Fruit fly (Drosophila melanogaster) whole organism, embryonic: ENCODE measurements around the gene CG15629.

Experiments used
- ATbp ChIP-seq: fragments of 200-800 bp; sonication (Bioruptor generic); optimal IDR thresholded peaks from 2 replicates; lab custom pipeline; 2017; ENCODE audit warnings: missing biosample characterization, mild to moderate bottlenecking, missing genetic modification characterization, missing genetic modification reagents
- Atf3 ChIP-seq: fragments of 200-800 bp; sonication (Bioruptor generic); optimal IDR thresholded peaks from 3 replicates; lab custom pipeline; 2016; ENCODE audit warnings: missing biosample characterization, missing genetic modification characterization
- B-H2 ChIP-seq: fragments of 200-800 bp; sonication (Bioruptor generic); optimal IDR thresholded peaks from 2 replicates; lab custom pipeline; 2018; ENCODE audit warnings: missing biosample characterization, mild to moderate bottlenecking, missing genetic modification characterization
- Bdp1 ChIP-seq: fragments of 200-800 bp; sonication (Bioruptor generic); optimal IDR thresholded peaks from 3 replicates; lab custom pipeline; 2016; ENCODE audit warnings: missing biosample characterization, missing genetic modification characterization
- CG10209 ChIP-seq: fragments of 200-800 bp; sonication (Bioruptor generic); optimal IDR thresholded peaks from 3 replicates; lab custom pipeline; 2017; ENCODE audit warnings: missing biosample characterization, mild to moderate bottlenecking, missing genetic modification characterization, missing genetic modification reagents
- CG10321 ChIP-seq: fragments of 200-800 bp; sonication (Bioruptor generic); IDR thresholded peaks from 2 replicates; pipeline ENCODE4 v1.3.6; 2022; ENCODE audit warnings: missing biosample characterization, missing genetic modification characterization
- CG11085 ChIP-seq: fragments of 200-800 bp; sonication (Bioruptor generic); IDR thresholded peaks from 2 replicates; pipeline ENCODE4 v1.3.6; 2022; ENCODE audit warnings: missing biosample characterization, missing genetic modification characterization
- CG11696 ChIP-seq: fragments of 200-800 bp; sonication (Bioruptor generic); IDR thresholded peaks from 2 replicates; pipeline ENCODE4 v1.3.6; 2022; ENCODE audit warnings: missing biosample characterization, missing genetic modification characterization
- CG14667 ChIP-seq: fragments of 200-800 bp; sonication (Bioruptor generic); IDR thresholded peaks from 2 replicates; pipeline ENCODE4 v1.3.6; 2022; ENCODE audit warnings: missing biosample characterization, missing genetic modification characterization
- CG15479 ChIP-seq: fragments of 200-800 bp; sonication (Bioruptor generic); optimal IDR thresholded peaks from 3 replicates; lab custom pipeline; 2019; ENCODE audit warnings: missing biosample characterization, mild to moderate bottlenecking, missing genetic modification characterization, moderate library complexity
- CG17385 ChIP-seq: fragments of 200-800 bp; sonication (Bioruptor generic); optimal IDR thresholded peaks from 3 replicates; lab custom pipeline; 2018; ENCODE audit warnings: missing biosample characterization, mild to moderate bottlenecking, missing genetic modification characterization
- CG2712 ChIP-seq: fragments of 200-800 bp; optimal IDR thresholded peaks from 3 replicates; lab custom pipeline; 2019; ENCODE audit warnings: missing biosample characterization, mild to moderate bottlenecking, missing genetic modification characterization, moderate library complexity
- CG31224 ChIP-seq: fragments of 200-800 bp; sonication (Bioruptor generic); IDR thresholded peaks from 2 replicates; pipeline ENCODE4 v1.3.6; 2022; ENCODE audit warnings: missing biosample characterization, missing genetic modification characterization
- CG4404 ChIP-seq: fragments of 200-800 bp; sonication (Bioruptor generic); IDR thresholded peaks from 2 replicates; pipeline ENCODE4 v1.3.6; 2022; ENCODE audit warnings: missing biosample characterization, missing genetic modification characterization
- CG7987 ChIP-seq: fragments of 200-800 bp; sonication (Bioruptor generic); optimal IDR thresholded peaks from 2 replicates; lab custom pipeline; 2018; ENCODE audit warnings: missing biosample characterization, mild to moderate bottlenecking, missing genetic modification characterization, moderate library complexity
- CG8924 ChIP-seq: fragments of 200-800 bp; optimal IDR thresholded peaks from 3 replicates; lab custom pipeline; 2019; ENCODE audit warnings: missing biosample characterization, mild to moderate bottlenecking, missing genetic modification characterization, moderate library complexity
- Dll ChIP-seq: fragments of 200-800 bp; sonication (Bioruptor generic); IDR thresholded peaks from 4 replicates; pipeline ENCODE4 v1.3.6; 2022; ENCODE audit warnings: missing biosample characterization, missing genetic modification characterization; ENCODE audit not compliant: partially characterized antibody
- Dp ChIP-seq: fragments of 200-800 bp; sonication (Bioruptor generic); optimal IDR thresholded peaks from 2 replicates; lab custom pipeline; 2018; ENCODE audit warnings: missing biosample characterization, mild to moderate bottlenecking, missing genetic modification characterization, moderate library complexity
- Elba2 ChIP-seq: fragments of 200-800 bp; sonication (Bioruptor generic); optimal IDR thresholded peaks from 3 replicates; lab custom pipeline; 2016; ENCODE audit warnings: missing biosample characterization, missing genetic modification characterization
- H15 ChIP-seq: fragments of 200-800 bp; sonication (Bioruptor generic); IDR thresholded peaks from 3 replicates; pipeline ENCODE4 v1.3.6; 2022; ENCODE audit warnings: missing biosample characterization, missing genetic modification characterization
- HLH54F ChIP-seq: fragments of 200-800 bp; sonication (Bioruptor generic); optimal IDR thresholded peaks from 3 replicates; lab custom pipeline; 2016; ENCODE audit warnings: missing biosample characterization, missing genetic modification characterization
- Ravus ChIP-seq: fragments of 200-800 bp; sonication (Bioruptor generic); IDR thresholded peaks from 2 replicates; pipeline ENCODE4 v1.3.6; 2022; ENCODE audit warnings: missing biosample characterization, missing genetic modification characterization
- Usf ChIP-seq: fragments of 200-800 bp; sonication (Bioruptor generic); optimal IDR thresholded peaks from 2 replicates; lab custom pipeline; 2017; ENCODE audit warnings: missing genotype, missing biosample characterization, missing genetic modification characterization
- cad ChIP-seq: fragments of >200 bp; optimal IDR thresholded peaks from 2 replicates; lab custom pipeline; 2017; ENCODE audit warnings: missing biosample characterization, missing genetic modification characterization
- cg ChIP-seq: fragments of 200-800 bp; sonication (Bioruptor generic); optimal IDR thresholded peaks from 3 replicates; lab custom pipeline; 2019; ENCODE audit warnings: missing biosample characterization, mild to moderate bottlenecking, missing genetic modification characterization, moderate library complexity
- crol ChIP-seq: fragments of 200-800 bp; sonication (Bioruptor generic); IDR thresholded peaks from 2 replicates; pipeline ENCODE4 v1.3.6; 2022; ENCODE audit warnings: missing biosample characterization, missing genetic modification characterization
- danr ChIP-seq: fragments of 200-800 bp; sonication (Bioruptor generic); IDR thresholded peaks from 2 replicates; pipeline ENCODE4 v1.3.6; 2022; ENCODE audit warnings: missing biosample characterization, missing genetic modification characterization
- exex ChIP-seq: fragments of 200-800 bp; sonication (Bioruptor generic); optimal IDR thresholded peaks from 4 replicates; lab custom pipeline; 2018; ENCODE audit warnings: missing biosample characterization, mild to moderate bottlenecking, missing genetic modification characterization, moderate library complexity
- fd64A ChIP-seq: fragments of 200-800 bp; sonication (Bioruptor generic); optimal IDR thresholded peaks from 3 replicates; lab custom pipeline; 2018; ENCODE audit warnings: missing biosample characterization, mild to moderate bottlenecking, missing genetic modification characterization
- kni ChIP-seq: fragments of 200-800 bp; sonication (Bioruptor generic); optimal IDR thresholded peaks from 3 replicates; lab custom pipeline; 2017; ENCODE audit warnings: mild to moderate bottlenecking, missing biosample characterization, missing genetic modification reagents, missing genetic modification characterization
- nom ChIP-seq: fragments of 200-800 bp; sonication (Bioruptor generic); optimal IDR thresholded peaks from 2 replicates; lab custom pipeline; 2017; ENCODE audit warnings: missing biosample characterization, missing genetic modification characterization, mild to moderate bottlenecking, moderate library complexity, missing genetic modification reagents
- p53 ChIP-seq: fragments of 200-800 bp; sonication (Bioruptor generic); optimal IDR thresholded peaks from 2 replicates; lab custom pipeline; 2016; ENCODE audit warnings: missing biosample characterization, missing genetic modification characterization
- prd ChIP-seq, 3 experiments: fragments of >200 bp in 2 of 3; fragments of 200-800 bp in 1 of 3; sonication (Bioruptor generic) in 1 of 3; optimal IDR thresholded peaks in 2 of 3; IDR thresholded peaks in 1 of 3; 2 replicates in 2 of 3; 3 replicates in 1 of 3; pipeline versions ENCODE4 v1.3.6 to Lab custom; 2017 to 2022; ENCODE audit warnings: missing biosample characterization in 1 of 3, missing genetic modification characterization in 1 of 3
- pros ChIP-seq: fragments of 200-800 bp; sonication (Bioruptor generic); optimal IDR thresholded peaks from 3 replicates; lab custom pipeline; 2019; ENCODE audit warnings: missing biosample characterization, mild to moderate bottlenecking, missing genetic modification characterization, moderate library complexity
- slbo ChIP-seq: fragments of 200-800 bp; sonication (Bioruptor generic); IDR thresholded peaks from 2 replicates; pipeline ENCODE4 v1.3.6; 2022; ENCODE audit warnings: missing biosample characterization, missing genetic modification characterization
- tll ChIP-seq, 2 experiments: fragments of 200-800 bp in 1 of 2; fragments of >200 bp in 1 of 2; sonication (Bioruptor generic) in 1 of 2; optimal IDR thresholded peaks; 2 replicates each; lab custom pipeline; 2017 to 2019; ENCODE audit warnings: missing biosample characterization in 2 of 2, missing genetic modification characterization in 2 of 2, mild to moderate bottlenecking in 1 of 2, moderate library complexity in 1 of 2
- toy ChIP-seq: fragments of 200-800 bp; sonication (Bioruptor generic); IDR thresholded peaks from 2 replicates; pipeline ENCODE4 v1.3.6; 2022; ENCODE audit warnings: missing biosample characterization, missing genetic modification characterization
- twi ChIP-seq: fragments of 200-800 bp; optimal IDR thresholded peaks from 2 replicates; lab custom pipeline; 2019; ENCODE audit warnings: missing biosample characterization, mild to moderate bottlenecking, missing genetic modification characterization, moderate library complexity
- zen ChIP-seq: fragments of 200-800 bp; sonication (Bioruptor generic); optimal IDR thresholded peaks from 3 replicates; lab custom pipeline; 2018; ENCODE audit warnings: missing biosample characterization, mild to moderate bottlenecking, missing genetic modification characterization, moderate library complexity
- zfh1 ChIP-seq: fragments of 200-800 bp; sonication (Bioruptor generic); IDR thresholded peaks from 3 replicates; pipeline ENCODE4 v1.3.6; 2022; ENCODE audit warnings: missing biosample characterization, missing genetic modification characterization

Gene CG15629

dm6 chr2L:4821757-4822156, 8.9 kb downstream of the CG15629 start, which contains the start of gene CG15628 (continued):
- TF ChIP-seq CG14667 (GFP tag; lab: Robert Waterston, UW), result no peak
- no peak for TF ChIP-seq Atf3 (GFP tag; lab: Kevin White, UChicago)
- no peak for TF ChIP-seq CG2712
- no peak for TF ChIP-seq CG31224
- no peak for TF ChIP-seq CG8924 (tag; lab: Kevin White, UChicago)

dm6 chr2L:4822258-4822657, 9.4 kb downstream of the CG15629 start:
- TF ChIP-seq H15 (GFP tag; lab: Robert Waterston, UW) (peak; percentile 25; the same call in 1 of the 3 replicates), cg (GFP tag; lab: Kevin White, UChicago) (peak; percentile 25), zfh1 (GFP tag; lab: Robert Waterston, UW) (peak; percentile 16; the same call in 1 of the 3 replicates), CG17385 (GFP tag; lab: Kevin White, UChicago) (peak; percentile 59), CG11085 (GFP tag; lab: Robert Waterston, UW) (no peak), p53 (GFP tag; lab: Kevin White, UChicago) (peak; percentile 67), crol (GFP tag; lab: Robert Waterston, UW) (0 out of 2 replicates have a peak, but pooled peaks have one; percentile 40), CG4404 (GFP tag; lab: Robert Waterston, UW) (no peak), CG11696 (GFP tag; lab: Robert Waterston, UW) (peak; percentile 36; the same call in 1 of the 2 replicates)

- TF ChIP-seq tll (GFP tag; optimal IDR thresholded peaks at IDR 0.05; lab: Kevin White, UChicago) (peak in 1 of 2 experiments; percentile 76), Usf (GFP tag; lab: Kevin White, UChicago) (no peak), Dll (no peak), CG10209 (GFP tag; lab: Kevin White, UChicago) (no peak), prd (optimal IDR thresholded peaks at IDR 0.05; lab: Kevin White, UChicago) (no peak), prd (GFP tag; IDR thresholded peaks at IDR 0.05; lab: Robert Waterston, UW) (0 out of 3 replicates have a peak, but pooled peaks have one; percentile 29), cad (GFP tag; lab: Kevin White, UChicago) (peak; percentile 68), kni (GFP tag; lab: Kevin White, UChicago) (peak; percentile 10), B-H2 (GFP tag; lab: Kevin White, UChicago) (no peak), ATbp (GFP tag; lab: Kevin White, UChicago) (no peak), CG15479 (peak; percentile 77), CG7987 (GFP tag; lab: Kevin White, UChicago) (no peak), HLH54F (GFP tag; lab: Kevin White, UChicago) (no peak), twi (tag; lab: Kevin White, UChicago) (peak; percentile 36), Bdp1 (GFP tag; lab: Kevin White, UChicago) (no peak), zen (tag; lab: Kevin White, UChicago) (peak; percentile 90), toy (GFP tag; lab: Robert Waterston, UW) (no peak), exex (tag; lab: Kevin White, UChicago) (no peak), Dp (GFP tag; lab: Kevin White, UChicago) (no peak), danr (GFP tag; lab: Robert Waterston, UW) (0 out of 2 replicates have a peak, but pooled peaks have one; percentile 11), fd64A (GFP tag; lab: Kevin White, UChicago) (no peak)
Measured at dm6 chr2L:4823797-4824196, 11.0 kb downstream of the CG15629 start.

dm6 chr2L:4825695-4826094, 12.9 kb downstream of the CG15629 start:
- TF ChIP-seq pros (GFP tag; lab: Kevin White, UChicago), result no peak
- TF ChIP-seq slbo (GFP tag; lab: Robert Waterston, UW), result no peak
- TF ChIP-seq CG10321 (GFP tag; lab: Robert Waterston, UW), result no peak
- peak; percentile 15 for TF ChIP-seq nom (GFP tag; lab: Kevin White, UChicago)
- no peak for TF ChIP-seq Ravus (GFP tag; lab: Robert Waterston, UW)
- no peak for TF ChIP-seq Elba2 (GFP tag; lab: Kevin White, UChicago)
